Worm (Caenorhabditis elegans) whole organism, late embryonic: ENCODE measurements around the gene lys-5.

Source experiments
- F13H6.1 ChIP-seq: sonication (generic microtip); optimal IDR thresholded peaks from 2 replicates; lab custom pipeline; 2016; ENCODE audit warnings: missing genetic modification characterization, missing compliant biosample characterization
- K02D7.2 ChIP-seq: sonication (generic microtip); optimal IDR thresholded peaks from 2 replicates; lab custom pipeline; 2017; ENCODE audit warnings: mild to moderate bottlenecking, missing genetic modification characterization, missing compliant biosample characterization
- ahr-1 ChIP-seq: sonication (generic microtip); optimal IDR thresholded peaks from 2 replicates; lab custom pipeline; 2016; ENCODE audit warnings: missing genetic modification characterization, missing compliant biosample characterization
- ama-1 ChIP-seq: fragments of 150-350 bp; optimal IDR thresholded peaks from 2 replicates; lab custom pipeline; 2014
- ceh-19 ChIP-seq: fragments of 200-800 bp; sonication (Bioruptor generic); optimal IDR thresholded peaks from 2 replicates; lab custom pipeline; 2018; ENCODE audit warnings: mild to moderate bottlenecking, missing genetic modification characterization, missing compliant biosample characterization
- ceh-24 ChIP-seq: sonication (generic microtip); optimal IDR thresholded peaks from 2 replicates; lab custom pipeline; 2016; ENCODE audit warnings: mild to moderate bottlenecking, missing genetic modification characterization, missing compliant biosample characterization
- ceh-30 ChIP-seq: fragments of 150-350 bp; optimal IDR thresholded peaks from 2 replicates; lab custom pipeline; 2014; ENCODE audit warnings: missing biosample characterization, missing genetic modification characterization
- ceh-31 ChIP-seq: sonication (generic microtip); optimal IDR thresholded peaks from 2 replicates; lab custom pipeline; 2016; ENCODE audit warnings: missing genetic modification characterization, missing compliant biosample characterization
- ceh-48 ChIP-seq: sonication (generic microtip); optimal IDR thresholded peaks from 2 replicates; lab custom pipeline; 2016; ENCODE audit warnings: missing genetic modification characterization, inconsistent platforms, missing compliant biosample characterization
- ceh-9 ChIP-seq: sonication (generic microtip); optimal IDR thresholded peaks from 2 replicates; lab custom pipeline; 2016; ENCODE audit warnings: mild to moderate bottlenecking, missing genetic modification characterization, inconsistent platforms, missing compliant biosample characterization
- che-1 ChIP-seq: sonication (generic microtip); optimal IDR thresholded peaks from 2 replicates; lab custom pipeline; 2016; ENCODE audit warnings: mild to moderate bottlenecking, missing genetic modification characterization, missing compliant biosample characterization
- dve-1 ChIP-seq: sonication (generic microtip); optimal IDR thresholded peaks from 2 replicates; lab custom pipeline; 2017; ENCODE audit warnings: antibody characterized with exemption, mild to moderate bottlenecking, missing genetic modification characterization, missing compliant biosample characterization
- elt-2 ChIP-seq: sonication (generic microtip); optimal IDR thresholded peaks from 2 replicates; lab custom pipeline; 2016; ENCODE audit warnings: missing genetic modification reagents, missing genetic modification characterization, missing compliant biosample characterization
- fkh-10 ChIP-seq: fragments of 150-350 bp; optimal IDR thresholded peaks from 2 replicates; lab custom pipeline; 2014; ENCODE audit warnings: missing biosample characterization, missing genetic modification reagents, missing genetic modification characterization
- fkh-6 ChIP-seq: sonication (generic microtip); optimal IDR thresholded peaks from 2 replicates; lab custom pipeline; 2016; ENCODE audit warnings: missing genetic modification characterization, missing compliant biosample characterization
- hlh-6 ChIP-seq: sonication (generic microtip); optimal IDR thresholded peaks from 2 replicates; lab custom pipeline; 2016; ENCODE audit warnings: missing genotype, missing genetic modification characterization, missing compliant biosample characterization
- lim-6 ChIP-seq: sonication (generic microtip); optimal IDR thresholded peaks from 2 replicates; lab custom pipeline; 2016; ENCODE audit warnings: missing genetic modification characterization, missing compliant biosample characterization
- lin-11 ChIP-seq: fragments of 200-800 bp; sonication (Bioruptor generic); optimal IDR thresholded peaks from 2 replicates; lab custom pipeline; 2018; ENCODE audit warnings: mild to moderate bottlenecking, missing genetic modification characterization, missing compliant biosample characterization
- mec-3 ChIP-seq: sonication (generic microtip); optimal IDR thresholded peaks from 2 replicates; lab custom pipeline; 2016; ENCODE audit warnings: borderline replicate concordance, missing genetic modification characterization, missing compliant biosample characterization
- nfya-1 ChIP-seq: sonication (generic microtip); optimal IDR thresholded peaks from 2 replicates; lab custom pipeline; 2017; ENCODE audit warnings: missing genetic modification characterization, mild to moderate bottlenecking, missing compliant biosample characterization, antibody characterized with exemption, moderate library complexity
- nhr-11 ChIP-seq: fragments of 150-350 bp; optimal IDR thresholded peaks from 2 replicates; lab custom pipeline; 2014; ENCODE audit warnings: missing biosample characterization, missing genetic modification characterization
- odd-2 ChIP-seq: sonication (generic microtip); optimal IDR thresholded peaks from 2 replicates; lab custom pipeline; 2017; ENCODE audit warnings: antibody characterized with exemption, mild to moderate bottlenecking, missing genetic modification characterization, missing compliant biosample characterization
- pag-3 ChIP-seq: sonication (generic microtip); optimal IDR thresholded peaks from 2 replicates; lab custom pipeline; 2016; ENCODE audit warnings: missing compliant biosample characterization, missing genetic modification characterization, borderline replicate concordance
- pat-9 ChIP-seq: fragments of 200-800 bp; sonication (Bioruptor generic); optimal IDR thresholded peaks from 2 replicates; lab custom pipeline; 2018; ENCODE audit warnings: mild to moderate bottlenecking, missing genetic modification characterization, moderate library complexity, missing compliant biosample characterization
- pha-4 ChIP-seq: fragments of 150-350 bp; optimal IDR thresholded peaks from 2 replicates; lab custom pipeline; 2018; ENCODE audit warnings: missing biosample characterization, missing genetic modification reagents, missing genetic modification characterization
- pqm-1 ChIP-seq: sonication (generic microtip); optimal IDR thresholded peaks from 2 replicates; lab custom pipeline; 2016; ENCODE audit warnings: missing genetic modification characterization, missing compliant biosample characterization
- pros-1 ChIP-seq: fragments of 150-350 bp; optimal IDR thresholded peaks from 2 replicates; lab custom pipeline; 2014; ENCODE audit warnings: missing biosample characterization, missing genetic modification reagents, missing genetic modification characterization
- ref-2 ChIP-seq: sonication (generic microtip); optimal IDR thresholded peaks from 2 replicates; lab custom pipeline; 2016; ENCODE audit warnings: missing genetic modification characterization, missing compliant biosample characterization
- sdc-2 ChIP-seq: sonication (generic microtip); optimal IDR thresholded peaks from 2 replicates; lab custom pipeline; 2016; ENCODE audit warnings: missing genotype, missing genetic modification characterization, missing compliant biosample characterization
- sox-2 ChIP-seq: fragments of 200-800 bp; sonication (Bioruptor generic); IDR thresholded peaks from 2 replicates; pipeline ENCODE4 v1.3.6; 2022; ENCODE audit warnings: missing genetic modification reagents, missing genetic modification characterization, missing compliant biosample characterization
- tbx-2 ChIP-seq: sonication (generic microtip); optimal IDR thresholded peaks from 2 replicates; lab custom pipeline; 2016; ENCODE audit warnings: missing genetic modification characterization, missing compliant biosample characterization
- ttx-3 ChIP-seq: sonication (generic microtip); optimal IDR thresholded peaks from 2 replicates; lab custom pipeline; 2016; ENCODE audit warnings: missing genetic modification reagents, missing genetic modification characterization, missing compliant biosample characterization
- unc-3 ChIP-seq, 2 experiments: fragments of 200-800 bp in 1 of 2; sonication (Bioruptor generic) in 1 of 2; sonication (generic microtip) in 1 of 2; conservative IDR thresholded peaks in 1 of 2; optimal IDR thresholded peaks in 1 of 2; 2 replicates each; pipeline versions ENCODE4 v1.3.6 to Lab custom; 2016 to 2022; ENCODE audit warnings: missing compliant biosample characterization in 2 of 2, missing genetic modification characterization in 2 of 2, missing genetic modification reagents in 1 of 2

The lys-5 gene

ce11 chrIV:11659794-11660312 is 34.5 kb upstream of the lys-5 start, which contains the start of gene ZK792.1:
TSS of gene ZK792.1 (plus strand) at chrIV:11659844.
- no peak for TF ChIP-seq ceh-31 (tag; lab: Kevin White, UChicago)
- no peak for TF ChIP-seq F13H6.1 (tag; lab: Kevin White, UChicago)
- TF ChIP-seq ceh-48 (tag; lab: Kevin White, UChicago), result no peak
- TF ChIP-seq sdc-2 (tag; lab: Kevin White, UChicago), result no peak
- TF ChIP-seq pag-3 (tag; lab: Kevin White, UChicago), result no peak
- no peak for TF ChIP-seq fkh-6 (tag; lab: Kevin White, UChicago)
- no peak for TF ChIP-seq nfya-1 (tag; lab: Kevin White, UChicago)
- TF ChIP-seq, all 69 proteins: peak for 0

DNA sequence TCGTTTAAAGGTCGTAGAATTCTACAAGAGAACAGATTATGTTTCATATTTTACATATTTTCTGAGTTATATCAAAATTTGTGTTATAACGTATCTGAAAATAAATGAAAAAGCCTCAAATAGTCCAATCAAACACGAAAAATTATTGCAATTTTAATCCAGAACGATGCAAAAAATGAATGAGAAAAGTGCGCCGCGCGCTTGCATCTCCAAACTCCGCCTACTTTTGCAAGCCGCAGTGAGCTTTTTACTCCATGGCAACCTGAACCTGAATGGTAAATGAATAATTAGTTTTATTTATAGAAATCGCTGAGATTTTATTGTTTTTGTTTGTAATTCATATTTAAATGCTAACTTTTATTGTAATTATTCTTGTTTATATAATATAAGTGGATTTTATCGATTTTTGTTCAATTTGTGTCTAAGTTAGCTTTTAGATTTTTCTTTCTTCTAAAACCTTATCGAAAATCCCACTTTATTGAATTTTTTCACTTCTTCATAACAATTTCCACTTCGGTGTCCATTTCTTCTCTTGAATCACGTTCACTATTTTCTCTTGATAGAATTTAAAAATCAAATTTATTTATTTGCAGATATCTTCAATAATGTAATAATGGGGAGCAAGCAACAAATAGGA is 30.9 kb upstream of the lys-5 start, which contains the start of gene ZK809.5:
TSS of gene ZK809.5 (plus strand) at position 587 of the 637 bp plus-strand sequence.
- TF ChIP-seq nhr-11 (no peak), ceh-24 (tag; lab: Kevin White, UChicago) (no peak), dve-1 (tag; lab: Kevin White, UChicago) (no peak), pqm-1 (tag; lab: Kevin White, UChicago) (no peak), hlh-6 (tag; lab: Kevin White, UChicago) (no peak), ceh-9 (no peak), ahr-1 (no peak), pros-1 (tag; lab: Kevin White, UChicago) (no peak), elt-2 (tag; lab: Kevin White, UChicago) (peak; percentile 9), nfya-1 (tag; lab: Kevin White, UChicago) (peak; percentile 12)

DNA sequence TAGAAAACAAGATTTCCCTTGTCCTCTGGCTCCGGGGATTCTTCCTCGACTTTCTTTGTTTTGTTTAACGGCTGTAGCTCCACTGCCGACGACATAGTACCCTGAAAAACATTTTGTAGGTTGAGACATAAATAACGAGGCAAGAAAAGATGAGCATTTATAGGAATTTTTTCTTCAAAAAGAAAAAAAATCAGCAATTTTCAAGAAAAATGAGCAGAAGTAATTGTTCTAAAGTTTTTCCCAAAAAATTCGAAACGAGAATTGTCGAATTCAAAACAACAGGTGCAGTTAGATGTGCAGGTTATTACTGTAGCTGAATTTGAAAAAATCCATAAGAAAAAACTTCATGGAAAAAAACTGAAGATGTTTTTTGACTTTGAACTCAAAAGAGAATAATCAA is 30.0 kb upstream of the lys-5 start, which contains the start of gene ent-1:
TSS of gene ent-1 (minus strand) at position 101 of the 400 bp plus-strand sequence.
- TF ChIP-seq unc-3 (GFP tag; conservative IDR thresholded peaks at IDR 0.05; lab: Robert Waterston, UW), result no peak
- no peak for TF ChIP-seq unc-3 (tag; optimal IDR thresholded peaks at IDR 0.05; lab: Kevin White, UChicago)
- no peak for TF ChIP-seq sox-2 (GFP tag; lab: Robert Waterston, UW)
- no peak for TF ChIP-seq ceh-19 (GFP tag; lab: Kevin White, UChicago)
- no peak for TF ChIP-seq ceh-48 (tag; lab: Kevin White, UChicago)
- no peak for TF ChIP-seq F13H6.1 (tag; lab: Kevin White, UChicago)
- no peak for TF ChIP-seq pat-9
- TF ChIP-seq ttx-3 (tag; lab: Kevin White, UChicago), result no peak
- no peak for TF ChIP-seq odd-2
- TF ChIP-seq ama-1 (lab: Kevin White, UChicago), result no peak
- TF ChIP-seq ceh-24 (tag; lab: Kevin White, UChicago), result no peak
- no peak for TF ChIP-seq K02D7.2
- no peak for TF ChIP-seq ahr-1
- no peak for TF ChIP-seq nfya-1 (tag; lab: Kevin White, UChicago)
- TF ChIP-seq che-1 (tag; lab: Kevin White, UChicago), result no peak
- TF ChIP-seq lin-11 (tag; lab: Kevin White, UChicago), result no peak
- no peak for TF ChIP-seq fkh-10 (GFP tag; lab: Kevin White, UChicago)

DNA sequence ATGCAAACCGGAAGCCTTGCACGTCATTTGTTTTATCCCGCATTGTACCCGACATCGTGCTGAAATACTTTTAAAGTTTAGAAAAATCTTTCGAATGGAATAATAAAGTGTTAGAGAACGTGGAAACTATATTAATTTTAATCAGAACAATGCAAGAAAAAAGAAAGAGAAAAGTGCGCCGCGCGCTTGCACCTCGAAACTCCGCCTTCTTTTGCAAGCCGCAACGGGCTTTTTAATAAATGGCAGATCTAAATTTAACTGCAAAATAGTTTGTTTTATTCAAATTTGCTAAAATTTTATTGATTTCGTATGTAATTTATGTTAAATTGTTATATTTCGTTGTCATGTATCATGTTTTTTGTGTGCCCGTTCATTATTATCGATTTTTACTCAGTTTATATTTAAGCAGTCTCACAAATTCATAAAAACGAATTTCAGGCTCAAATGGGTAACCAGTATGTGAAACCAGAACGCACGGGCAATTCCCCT is 26.6 kb upstream of the lys-5 start, which contains the start of the genes acl-3 and ndub-6:
TSS of gene acl-3 (minus strand) at position 59 of the 489 bp plus-strand sequence.
TSS of gene ndub-6 (plus strand) at position 439 of the 489 bp plus-strand sequence.
- no peak for TF ChIP-seq ref-2
- no peak for TF ChIP-seq che-1 (tag; lab: Kevin White, UChicago)
- no peak for TF ChIP-seq ceh-30
- TF ChIP-seq lim-6 (tag; lab: Kevin White, UChicago), result no peak
- no peak for TF ChIP-seq pha-4 (tag; lab: Kevin White, UChicago)
- no peak for TF ChIP-seq sox-2 (GFP tag; lab: Robert Waterston, UW)
- no peak for TF ChIP-seq pag-3 (tag; lab: Kevin White, UChicago)
- TF ChIP-seq pros-1 (tag; lab: Kevin White, UChicago), result no peak
- no peak for TF ChIP-seq lin-11 (tag; lab: Kevin White, UChicago)
- no peak for TF ChIP-seq tbx-2 (tag; lab: Kevin White, UChicago)
- no peak for TF ChIP-seq mec-3 (tag; lab: Kevin White, UChicago)
- no peak for TF ChIP-seq ceh-48 (tag; lab: Kevin White, UChicago)
- TF ChIP-seq nhr-11, result no peak
- TF ChIP-seq fkh-10 (GFP tag; lab: Kevin White, UChicago), result no peak
- TF ChIP-seq, all 69 proteins: peak for 0
